Worm (Caenorhabditis elegans) whole organism, L4/young adult: ENCODE results near the gene ergi-1.

Experiments used
- W03F9.2 ChIP-seq: fragments of 150-350 bp; optimal IDR thresholded peaks from 2 replicates; lab custom pipeline; 2014; ENCODE audit warnings: missing biosample characterization, missing genetic modification characterization
- dao-5 ChIP-seq: sonication (generic microtip); optimal IDR thresholded peaks from 2 replicates; lab custom pipeline; 2016; ENCODE audit warnings: missing genotype, missing genetic modification characterization, moderate library complexity, missing compliant biosample characterization
- him-1 ChIP-seq: sonication (generic microtip); optimal IDR thresholded peaks from 2 replicates; lab custom pipeline; 2016; ENCODE audit warnings: missing genotype, missing genetic modification reagents, missing genetic modification characterization, missing compliant biosample characterization

DNA sequence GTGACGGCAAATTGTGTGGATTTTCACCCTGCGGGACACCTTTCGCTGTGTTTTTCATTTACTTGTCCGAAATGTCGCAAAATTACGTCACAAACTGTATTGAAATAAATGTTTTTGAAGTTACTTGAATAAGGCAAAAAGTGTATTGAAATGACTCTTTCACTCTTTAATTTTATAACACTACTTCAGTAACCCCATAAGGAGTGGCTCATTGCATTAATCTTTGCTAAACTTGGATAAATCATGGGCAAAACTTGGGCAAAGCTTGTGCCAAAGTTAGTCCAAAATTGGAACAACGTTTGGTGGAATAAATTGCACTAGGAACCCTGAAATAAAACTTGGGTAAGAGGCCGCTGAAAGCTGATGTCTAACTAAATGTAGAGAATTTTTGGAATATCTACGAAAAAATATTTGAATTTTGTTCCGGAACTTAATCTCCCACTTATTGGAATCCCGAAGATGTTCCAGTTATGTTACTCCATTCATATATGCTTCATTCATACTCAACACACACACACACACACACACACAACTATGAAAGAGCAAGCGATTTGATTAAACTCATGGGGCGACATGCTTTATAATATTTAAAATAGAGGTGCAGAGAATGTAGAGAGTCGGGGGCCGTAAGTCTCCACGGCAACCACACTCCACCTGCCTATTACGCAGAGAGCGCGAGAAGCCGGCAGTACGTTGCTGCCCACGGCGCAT, 22.4 kb downstream of the ergi-1 start, which contains the start of gene Y102A11A.9:
- no peak for TF ChIP-seq dao-5 (tag; lab: Kevin White, UChicago)
- TF ChIP-seq him-1 (tag; lab: Kevin White, UChicago) = no peak
- TF ChIP-seq W03F9.2 = no peak
